Fruit fly (Drosophila melanogaster) whole organism, wandering third instar larva: Measurements from ENCODE around the gene CG12398.

Source experiments
- CG32264 ChIP-seq: fragments of 200-800 bp; sonication (Bioruptor generic); optimal IDR thresholded peaks from 2 replicates; lab custom pipeline; 2016; ENCODE audit warnings: missing biosample characterization, missing genetic modification characterization
- HLH106 ChIP-seq: fragments of 200-800 bp; optimal IDR thresholded peaks from 3 replicates; lab custom pipeline; 2019; ENCODE audit warnings: missing biosample characterization, mild to moderate bottlenecking, missing genetic modification characterization, moderate library complexity
- Hr78 ChIP-seq: fragments of >200 bp; optimal IDR thresholded peaks from 2 replicates; lab custom pipeline; 2017; ENCODE audit warnings: missing biosample characterization, missing genetic modification characterization
- foxo ChIP-seq, 2 experiments: fragments of 200-800 bp; sonication (Bioruptor generic); optimal IDR thresholded peaks; 2 replicates in 1 of 2; 3 replicates in 1 of 2; lab custom pipeline; 2016 to 2017; ENCODE audit warnings: missing biosample characterization in 2 of 2, missing genetic modification characterization in 2 of 2
- jim ChIP-seq: fragments of 175-275, 200-325 bp; sonication (Bioruptor generic); optimal IDR thresholded peaks from 2 replicates; lab custom pipeline; 2016; ENCODE audit warnings: missing biosample characterization, mild to moderate bottlenecking, missing genetic modification characterization
- lola ChIP-seq: fragments of >200 bp; optimal IDR thresholded peaks from 2 replicates; lab custom pipeline; 2017; ENCODE audit warnings: missing biosample characterization, missing genetic modification characterization
- psq ChIP-seq: fragments of 200-800 bp; sonication (Bioruptor generic); optimal IDR thresholded peaks from 3 replicates; lab custom pipeline; 2017; ENCODE audit warnings: missing biosample characterization, mild to moderate bottlenecking, missing genetic modification characterization, moderate library complexity
- usp ChIP-seq: fragments of >200 bp; optimal IDR thresholded peaks from 2 replicates; lab custom pipeline; 2017; ENCODE audit warnings: missing biosample characterization, missing genetic modification characterization

DNA sequence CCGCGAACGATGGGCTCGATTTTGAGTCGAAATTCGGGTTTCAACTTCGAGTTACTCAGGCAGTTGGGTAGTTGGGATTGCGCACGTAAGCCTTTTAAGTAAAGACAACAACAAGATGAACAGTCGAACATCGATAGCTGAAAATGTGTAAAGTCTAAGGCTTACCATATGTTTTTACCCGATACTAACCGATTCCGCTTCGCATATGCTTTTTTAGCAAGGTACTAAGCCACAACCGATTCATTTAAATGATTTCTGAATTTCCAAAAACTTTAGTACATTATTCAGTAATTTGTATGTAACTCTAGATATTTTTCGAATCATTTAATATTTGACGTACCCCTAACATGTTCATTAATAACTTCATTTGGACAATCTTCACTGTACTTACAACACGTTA, 16.0 kb downstream of the CG12398 start:
- TF ChIP-seq psq = peak; percentile 1
- no peak for TF ChIP-seq HLH106
- TF ChIP-seq lola (GFP tag; lab: Kevin White, UChicago) = no peak
- TF ChIP-seq jim = no peak
- no peak for TF ChIP-seq foxo (GFP tag; optimal IDR thresholded peaks at IDR 0.05; lab: Kevin White, UChicago)
- TF ChIP-seq CG32264 (GFP tag; lab: Kevin White, UChicago) = no peak
- no peak for TF ChIP-seq Hr78
- TF ChIP-seq usp (GFP tag; lab: Kevin White, UChicago) = no peak
